Worm (Caenorhabditis elegans) whole organism, late embryonic: Measurements from ENCODE around the gene zen-4.

Experiments used
- ceh-22 ChIP-seq: sonication (generic microtip); optimal IDR thresholded peaks from 2 replicates; lab custom pipeline; 2017; ENCODE audit warnings: missing biosample characterization, missing genetic modification characterization
- ceh-9 ChIP-seq: sonication (generic microtip); optimal IDR thresholded peaks from 2 replicates; lab custom pipeline; 2016; ENCODE audit warnings: mild to moderate bottlenecking, missing genetic modification characterization, inconsistent platforms, missing compliant biosample characterization
- hlh-6 ChIP-seq: sonication (generic microtip); optimal IDR thresholded peaks from 2 replicates; lab custom pipeline; 2016; ENCODE audit warnings: missing genotype, missing genetic modification characterization, missing compliant biosample characterization
- nfya-1 ChIP-seq: sonication (generic microtip); optimal IDR thresholded peaks from 2 replicates; lab custom pipeline; 2017; ENCODE audit warnings: missing genetic modification characterization, mild to moderate bottlenecking, missing compliant biosample characterization, antibody characterized with exemption, moderate library complexity
- nhr-11 ChIP-seq: fragments of 150-350 bp; optimal IDR thresholded peaks from 2 replicates; lab custom pipeline; 2014; ENCODE audit warnings: missing biosample characterization, missing genetic modification characterization
- rnt-1 ChIP-seq: sonication (generic microtip); optimal IDR thresholded peaks from 2 replicates; lab custom pipeline; 2016; ENCODE audit warnings: missing genetic modification characterization, missing compliant biosample characterization

- TF ChIP-seq hlh-6 (tag; lab: Kevin White, UChicago), result no peak
- no peak for TF ChIP-seq nfya-1 (tag; lab: Kevin White, UChicago)
- TF ChIP-seq ceh-22 (tag; lab: Kevin White, UChicago), result no peak
- TF ChIP-seq ceh-9, result no peak
- no peak for TF ChIP-seq nhr-11 (tag; lab: Kevin White, UChicago)
- TF ChIP-seq rnt-1 (tag; lab: Kevin White, UChicago), result no peak
These were observed 18.2 kb upstream of the zen-4 start for ce11 chrIV:6099770-6100169.
